Worm (Caenorhabditis elegans): Measurements from ENCODE around the gene M163.9.

DNA sequence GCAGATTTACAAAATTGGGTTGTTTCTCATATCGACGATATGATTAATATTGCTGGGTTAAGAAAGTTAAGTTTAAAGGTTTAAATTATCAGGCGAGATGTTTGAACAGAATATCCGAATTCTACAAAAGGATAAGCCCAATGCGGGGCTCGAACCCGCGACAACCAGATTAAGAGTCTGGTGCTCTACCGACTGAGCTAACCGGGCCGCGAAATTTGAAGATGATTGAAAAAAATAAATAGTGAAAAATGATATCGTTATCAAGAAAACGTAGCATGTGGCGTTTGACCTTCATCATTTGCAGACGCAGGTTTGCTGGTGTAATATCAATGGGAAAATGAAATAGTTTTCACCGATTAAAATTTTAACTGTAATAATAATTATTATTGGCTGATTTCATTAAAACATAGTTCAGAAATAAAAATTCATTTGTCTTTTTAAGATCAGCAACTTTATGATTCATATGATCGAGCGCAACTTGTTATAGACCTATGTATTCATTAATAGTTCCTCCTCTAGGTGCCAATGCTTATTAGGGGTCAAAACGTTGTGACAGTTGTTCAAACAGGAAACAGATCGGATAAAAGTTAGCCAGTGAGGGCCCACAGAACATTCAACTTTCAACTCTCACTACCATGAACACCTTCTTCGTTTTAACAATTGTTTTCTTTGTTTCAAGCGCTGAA is 9.5 kb downstream of the M163.9 start, which contains the start of gene M163.11:
- TF ChIP-seq snpc-4 (tag; optimal IDR thresholded peaks at IDR 0.05) (no peak), nhr-10 (tag; optimal IDR thresholded peaks at IDR 0.05) (no peak), elt-1 (tag; optimal IDR thresholded peaks at IDR 0.05) (no peak), nhr-11 (tag; optimal IDR thresholded peaks at IDR 0.05) (no peak), skn-1 (tag; optimal IDR thresholded peaks at IDR 0.05) (no peak), elt-3 (tag; optimal IDR thresholded peaks at IDR 0.05) (no peak), ztf-4 (tag; optimal IDR thresholded peaks at IDR 0.05) (no peak), ama-1 (optimal IDR thresholded peaks at IDR 0.05) (no peak), nhr-237 (tag; optimal IDR thresholded peaks at IDR 0.05) (no peak), egl-27 (tag; optimal IDR thresholded peaks at IDR 0.05) (no peak), zag-1 (tag; optimal IDR thresholded peaks at IDR 0.05) (no peak)
